Worm (Caenorhabditis elegans) whole organism, L1 larva: ENCODE data around the gene C50F4.16.

Source experiments
- aha-1 ChIP-seq: fragments of 150-350 bp; optimal IDR thresholded peaks from 2 replicates; lab custom pipeline; 2014; ENCODE audit warnings: missing biosample characterization, missing genetic modification characterization
- hpl-2 ChIP-seq: fragments of 150-350 bp; optimal IDR thresholded peaks from 2 replicates; lab custom pipeline; 2014; ENCODE audit warnings: missing biosample characterization, missing genetic modification reagents, missing genetic modification characterization
- lin-13 ChIP-seq: fragments of 150-350 bp; optimal IDR thresholded peaks from 2 replicates; lab custom pipeline; 2014; ENCODE audit warnings: missing biosample characterization, missing genetic modification reagents, missing genetic modification characterization
- lin-39 ChIP-seq: fragments of 150-350 bp; optimal IDR thresholded peaks from 2 replicates; lab custom pipeline; 2014; ENCODE audit warnings: missing biosample characterization, missing genetic modification reagents, missing genetic modification characterization
- nhr-237 ChIP-seq: fragments of 150-350 bp; optimal IDR thresholded peaks from 2 replicates; lab custom pipeline; 2014; ENCODE audit warnings: missing biosample characterization, missing genetic modification characterization
- pag-3 ChIP-seq: sonication (generic microtip); optimal IDR thresholded peaks from 2 replicates; lab custom pipeline; 2017; ENCODE audit warnings: missing genetic modification characterization, mild to moderate bottlenecking, missing compliant biosample characterization, antibody characterized with exemption, borderline replicate concordance; ENCODE audit not compliant: insufficient read depth
- pqm-1 ChIP-seq: sonication (generic microtip); optimal IDR thresholded peaks from 3 replicates; lab custom pipeline; 2017; ENCODE audit warnings: missing biosample characterization, missing genetic modification characterization
- skn-1 ChIP-seq: fragments of 150-350 bp; optimal IDR thresholded peaks from 2 replicates; lab custom pipeline; 2014; ENCODE audit warnings: missing biosample characterization, missing genetic modification characterization
- unc-62 ChIP-seq: fragments of 150-350 bp; optimal IDR thresholded peaks from 2 replicates; lab custom pipeline; 2014; ENCODE audit warnings: missing biosample characterization, missing genetic modification reagents, missing genetic modification characterization

DNA sequence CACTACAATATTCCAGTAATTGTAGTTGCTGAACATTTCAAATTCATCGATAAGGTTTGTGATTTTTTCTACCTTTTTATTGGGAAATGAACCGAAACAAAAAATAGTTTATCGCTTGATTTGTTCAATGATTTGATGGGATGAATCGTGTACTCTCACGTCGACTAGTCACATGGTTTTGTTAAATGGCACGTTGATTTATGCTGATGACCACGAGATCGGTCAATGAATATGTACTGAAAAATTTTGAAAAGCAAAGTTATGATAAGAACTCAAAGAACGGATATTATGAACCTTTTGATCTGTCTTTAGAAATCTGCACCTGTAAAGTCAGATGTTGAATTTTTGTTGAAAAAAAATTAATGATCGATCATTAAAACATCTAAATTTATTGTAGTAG, 25.1 kb downstream of the C50F4.16 start:
- no peak for TF ChIP-seq aha-1 (tag; lab: Kevin White, UChicago)
- no peak for TF ChIP-seq unc-62 (GFP tag; lab: Kevin White, UChicago)
- TF ChIP-seq skn-1 (tag; lab: Kevin White, UChicago) = no peak
- no peak for TF ChIP-seq nhr-237 (tag; lab: Kevin White, UChicago)
- no peak for TF ChIP-seq pag-3 (tag; lab: Kevin White, UChicago)
- TF ChIP-seq pqm-1 (tag; lab: Kevin White, UChicago) = no peak
- no peak for TF ChIP-seq lin-39 (tag; lab: Kevin White, UChicago)
- peak; percentile 77 for TF ChIP-seq hpl-2 (GFP tag; lab: Kevin White, UChicago)
- TF ChIP-seq lin-13 (GFP tag; lab: Kevin White, UChicago) = peak; percentile 36
